Fruit fly (Drosophila melanogaster): ENCODE data around the gene TfIIEbeta.

DNA sequence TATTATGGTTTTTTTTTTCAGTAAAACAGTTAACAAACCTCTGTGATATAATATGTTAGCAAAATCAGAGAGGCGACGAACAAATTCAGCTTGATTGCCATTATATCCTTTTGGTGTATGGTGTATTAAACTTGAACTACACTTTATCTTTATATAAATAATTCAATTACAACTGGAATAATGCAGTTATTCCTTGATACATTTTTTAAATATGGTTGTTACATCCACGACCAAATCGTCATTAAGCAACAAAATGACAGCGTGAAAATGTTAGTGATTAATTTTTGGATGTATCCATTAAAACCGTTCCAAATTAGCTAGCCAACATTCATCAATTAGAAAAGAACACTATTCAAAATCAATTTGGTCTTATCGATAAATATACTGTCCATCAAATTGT, 19.4 kb upstream of the TfIIEbeta start, which contains the start of gene CG33764:
- no peak for TF ChIP-seq CG12605 (GFP tag; IDR thresholded peaks at IDR 0.05)
- no peak for TF ChIP-seq CG4496 (GFP tag; IDR thresholded peaks at IDR 0.05)
- TF ChIP-seq CG34367 (tag; optimal IDR thresholded peaks at IDR 0.05): no peak
